Worm (Caenorhabditis elegans) whole organism, L1 larva: ENCODE measurements around the gene F32D8.11.

Source experiments
- C34B4.2 ChIP-seq: sonication (generic microtip); optimal IDR thresholded peaks from 2 replicates; lab custom pipeline; 2017; ENCODE audit warnings: mild to moderate bottlenecking, missing genetic modification characterization, missing compliant biosample characterization
- ama-1 ChIP-seq: fragments of 150-350 bp; optimal IDR thresholded peaks from 2 replicates; lab custom pipeline; 2014
- nhr-12 ChIP-seq: sonication (generic microtip); optimal IDR thresholded peaks from 2 replicates; lab custom pipeline; 2017; ENCODE audit warnings: missing biosample characterization, missing genetic modification characterization
- nhr-28 ChIP-seq: fragments of 150-350 bp; optimal IDR thresholded peaks from 2 replicates; lab custom pipeline; 2014; ENCODE audit warnings: missing biosample characterization, missing genetic modification characterization
- nhr-47 ChIP-seq: sonication (generic microtip); optimal IDR thresholded peaks from 2 replicates; lab custom pipeline; 2016; ENCODE audit warnings: mild to moderate bottlenecking, missing genetic modification characterization, moderate library complexity, missing compliant biosample characterization
- nhr-77 ChIP-seq: fragments of 150-350 bp; optimal IDR thresholded peaks from 2 replicates; lab custom pipeline; 2014; ENCODE audit warnings: missing biosample characterization, missing genetic modification characterization
- pax-3 ChIP-seq: fragments of 200-800 bp; sonication (Bioruptor generic); optimal IDR thresholded peaks from 2 replicates; lab custom pipeline; 2018; ENCODE audit warnings: mild to moderate bottlenecking, missing genetic modification characterization, moderate library complexity, missing compliant biosample characterization
- unc-62 ChIP-seq: fragments of 150-350 bp; optimal IDR thresholded peaks from 2 replicates; lab custom pipeline; 2014; ENCODE audit warnings: missing biosample characterization, missing genetic modification reagents, missing genetic modification characterization
- vab-15 ChIP-seq: sonication (generic microtip); optimal IDR thresholded peaks from 2 replicates; lab custom pipeline; 2017; ENCODE audit warnings: missing genotype, mild to moderate bottlenecking, missing genetic modification characterization, missing compliant biosample characterization
- xbp-1 ChIP-seq: sonication (generic microtip); optimal IDR thresholded peaks from 2 replicates; lab custom pipeline; 2016; ENCODE audit warnings: missing genetic modification characterization, missing compliant biosample characterization
- zag-1 ChIP-seq: fragments of 150-350 bp; optimal IDR thresholded peaks from 2 replicates; lab custom pipeline; 2014; ENCODE audit warnings: missing biosample characterization, missing genetic modification characterization
- ztf-11 ChIP-seq, 2 experiments: sonication (generic microtip); optimal IDR thresholded peaks; 2 replicates each; lab custom pipeline; 2016 to 2017; ENCODE audit warnings: missing genetic modification characterization in 2 of 2, missing biosample characterization in 1 of 2, missing compliant biosample characterization in 1 of 2

DNA sequence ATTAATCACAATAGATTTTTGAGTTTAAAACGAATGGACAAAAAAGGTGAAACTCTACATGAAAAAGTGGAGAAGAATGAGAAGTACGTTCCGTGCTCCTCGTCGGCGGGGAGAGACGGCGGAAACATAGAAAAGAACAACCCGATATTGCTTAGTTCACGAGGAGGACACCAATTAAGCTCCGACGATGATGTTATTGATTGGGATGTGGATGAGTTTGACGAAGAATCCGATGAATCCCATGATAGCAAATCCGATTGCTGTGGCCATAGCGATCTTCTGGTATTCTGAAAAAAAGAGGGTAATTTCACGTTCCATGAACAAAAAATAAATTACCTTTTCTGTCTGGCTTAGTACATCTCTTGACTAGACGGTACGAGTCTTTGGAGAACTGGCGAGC lies 7.8 kb upstream of the F32D8.11 start:
- TF ChIP-seq ztf-11 (tag; optimal IDR thresholded peaks at IDR 0.05; lab: Kevin White, UChicago) (no peak), zag-1 (no peak), nhr-12 (tag; lab: Kevin White, UChicago) (no peak), nhr-47 (tag; lab: Kevin White, UChicago) (no peak), ama-1 (lab: Kevin White, UChicago) (no peak), nhr-77 (no peak), pax-3 (no peak), unc-62 (GFP tag; lab: Kevin White, UChicago) (no peak), xbp-1 (no peak), C34B4.2 (tag; lab: Kevin White, UChicago) (no peak), nhr-28 (tag; lab: Kevin White, UChicago) (no peak), vab-15 (tag; lab: Kevin White, UChicago) (no peak)
